Worm (Caenorhabditis elegans): ENCODE data around the gene K11H12.9.
A peak's percentile ranks its signal among the peaks of the same experiment; 100 is the strongest.

K11H12.9 gene

DNA sequence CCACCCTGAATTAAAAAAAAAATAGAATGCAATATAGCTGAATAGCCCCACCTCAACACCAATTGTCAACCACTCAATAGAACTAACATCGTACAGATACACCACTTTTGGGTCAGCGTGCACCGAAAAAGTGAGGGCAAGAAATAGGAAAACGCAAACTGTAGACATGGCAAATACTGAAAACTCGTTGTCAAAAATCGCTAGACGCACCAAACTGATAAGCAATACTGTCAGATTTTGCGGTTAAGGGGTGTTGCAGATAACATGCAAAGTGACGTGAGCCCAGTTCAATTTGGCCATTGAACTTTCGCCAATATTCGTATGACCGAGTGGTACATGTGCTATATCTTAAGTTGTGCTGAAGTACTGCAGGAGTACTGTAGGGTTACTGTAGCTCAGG is 23.8 kb downstream of the K11H12.9 start, which contains the start of gene K11H12.3:
K11H12.3 (minus strand) TSS at position 168 of the 400 bp plus-strand sequence.
- TF ChIP-seq ces-1 (GFP tag; optimal IDR thresholded peaks at IDR 0.05) (no peak), nhr-2 (tag; optimal IDR thresholded peaks at IDR 0.05) (no peak), nhr-76 (tag; optimal IDR thresholded peaks at IDR 0.05) (no peak), ham-2 (GFP tag; optimal IDR thresholded peaks at IDR 0.05) (no peak), drap-1 (GFP tag; optimal IDR thresholded peaks at IDR 0.05) (no peak), lin-32 (GFP tag; optimal IDR thresholded peaks at IDR 0.05) (no peak), unc-62 (GFP tag; optimal IDR thresholded peaks at IDR 0.05) (no peak), cnd-1 (tag; optimal IDR thresholded peaks at IDR 0.05) (no peak), nhr-237 (tag; optimal IDR thresholded peaks at IDR 0.05) (no peak), pha-4 (tag; optimal IDR thresholded peaks at IDR 0.05) (no peak), M03D4.4 (tag; optimal IDR thresholded peaks at IDR 0.05) (no peak), unc-120 (tag; optimal IDR thresholded peaks at IDR 0.05; ENCODE audit: poor library complexity, severe bottlenecking) (no peak), ceh-43 (GFP tag; optimal IDR thresholded peaks at IDR 0.05) (no peak), blmp-1 (tag; optimal IDR thresholded peaks at IDR 0.05) (no peak), mls-2 (tag; optimal IDR thresholded peaks at IDR 0.05) (no peak), mab-5 (tag; optimal IDR thresholded peaks at IDR 0.05) (no peak), sptf-1 (tag; optimal IDR thresholded peaks at IDR 0.05) (no peak), nhr-28 (tag; optimal IDR thresholded peaks at IDR 0.05) (no peak), lin-13 (tag; optimal IDR thresholded peaks at IDR 0.05) (no peak), bed-3 (GFP tag; optimal IDR thresholded peaks at IDR 0.05) (no peak)

DNA sequence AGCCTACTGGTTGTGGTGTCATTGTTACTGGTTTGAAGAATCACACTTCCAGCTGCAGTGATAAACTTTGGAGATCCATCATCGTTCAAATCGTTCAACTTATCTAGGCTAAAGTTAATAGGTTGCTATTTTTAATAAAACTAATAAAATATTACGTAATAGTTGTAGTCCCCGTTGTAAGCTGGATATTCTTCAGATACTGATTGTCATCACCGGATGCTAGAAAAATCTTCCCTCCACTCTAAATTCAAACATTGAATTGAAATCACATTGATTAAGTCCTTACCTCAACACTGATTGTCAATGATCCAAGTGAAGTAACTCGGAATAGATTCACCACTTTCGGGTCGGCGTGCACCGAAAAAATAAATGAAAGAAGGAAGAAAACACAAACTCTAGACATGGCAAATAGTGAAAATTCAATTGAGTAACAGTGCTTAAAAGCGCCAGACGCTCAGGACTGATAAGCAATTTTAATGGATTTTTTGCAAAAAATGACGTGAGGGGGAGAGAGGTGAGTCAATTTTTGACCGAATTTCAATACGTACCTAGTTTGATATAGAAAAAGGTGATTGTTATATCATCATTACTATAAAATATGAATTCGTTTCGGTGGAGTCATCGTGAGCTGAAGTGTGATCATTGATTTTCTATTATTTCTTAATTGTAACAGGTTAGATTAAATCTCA is 26.1 kb downstream of the K11H12.9 start, which contains the start of the genes K11H12.4 and K11H12.10:
K11H12.4 (minus strand) TSS at position 413 of the 689 bp plus-strand sequence.
K11H12.10 (plus strand) TSS at position 605 of the 689 bp plus-strand sequence.
- TF ChIP-seq ceh-39 (tag; optimal IDR thresholded peaks at IDR 0.05) (no peak), ztf-11 (tag; optimal IDR thresholded peaks at IDR 0.05) (no peak), zip-8 (tag; optimal IDR thresholded peaks at IDR 0.05) (peak; percentile 84)

DNA sequence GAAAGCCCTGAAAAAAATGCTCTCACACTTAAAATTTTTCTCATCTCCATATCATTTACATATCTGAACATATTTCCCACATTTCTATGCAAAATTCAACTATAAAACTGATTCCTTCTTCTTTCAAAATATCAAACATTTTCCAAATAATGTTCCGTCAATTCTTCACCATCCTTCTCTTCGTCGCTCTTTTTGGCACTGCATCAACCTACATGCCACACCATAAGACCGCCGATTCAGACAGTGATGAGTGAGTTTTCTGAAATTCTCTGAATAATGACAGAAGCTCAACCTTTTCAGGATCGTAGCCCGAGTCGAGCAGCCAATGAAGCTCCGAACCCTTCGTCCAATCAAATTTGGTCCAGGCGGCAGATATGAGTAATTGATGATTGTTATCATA is 26.8 kb downstream of the K11H12.9 start, which contains the start of gene K11H12.5:
K11H12.5 (plus strand) TSS at position 301 of the 400 bp plus-strand sequence.
- no peak for TF ChIP-seq pha-4 (tag; optimal IDR thresholded peaks at IDR 0.05)
- no peak for TF ChIP-seq flh-1 (GFP tag; optimal IDR thresholded peaks at IDR 0.05)
- TF ChIP-seq elt-1 (tag; optimal IDR thresholded peaks at IDR 0.05; ENCODE audit: borderline replicate concordance, insufficient read depth): no peak
- TF ChIP-seq ceh-83 (GFP tag; optimal IDR thresholded peaks at IDR 0.05): no peak

DNA sequence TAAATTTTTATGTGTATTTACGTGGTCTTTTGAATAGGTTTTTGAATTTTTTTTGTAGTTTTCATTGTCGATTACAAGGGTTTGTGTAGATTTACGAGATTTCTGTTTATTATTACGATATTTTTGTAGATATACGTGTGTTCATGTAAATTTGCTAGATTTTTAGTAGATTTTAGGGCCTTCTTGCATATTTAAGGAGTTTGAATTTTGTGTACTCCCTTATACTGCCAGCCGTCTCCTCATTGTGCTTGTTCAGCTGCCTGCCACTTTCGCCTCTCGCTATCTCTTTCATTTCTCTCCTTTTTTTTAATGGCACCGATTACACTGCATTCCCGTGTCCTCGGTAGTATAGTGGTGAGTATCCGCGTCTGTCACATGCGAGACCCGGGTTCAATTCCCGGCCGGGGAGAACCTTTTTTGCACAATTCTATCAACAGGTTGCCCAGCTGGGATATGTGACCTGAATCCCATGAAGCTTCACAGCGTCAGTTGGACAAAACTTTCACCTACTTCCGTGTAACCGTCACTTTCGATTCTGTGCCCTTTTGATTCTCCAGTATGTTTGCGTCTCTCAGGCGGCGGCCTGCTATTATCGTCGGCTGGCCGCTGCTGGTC is 33.4 kb downstream of the K11H12.9 start:
- TF ChIP-seq lsy-2 (tag; optimal IDR thresholded peaks at IDR 0.05) (peak; percentile 8), ces-1 (GFP tag; optimal IDR thresholded peaks at IDR 0.05) (peak; percentile 11), nhr-2 (tag; optimal IDR thresholded peaks at IDR 0.05) (no peak), ham-2 (GFP tag; optimal IDR thresholded peaks at IDR 0.05) (peak; percentile 79), lin-32 (GFP tag; optimal IDR thresholded peaks at IDR 0.05) (peak; percentile 48), snpc-4 (tag; optimal IDR thresholded peaks at IDR 0.05) (no peak), mls-2 (tag; optimal IDR thresholded peaks at IDR 0.05) (peak; percentile 88), pha-4 (tag; optimal IDR thresholded peaks at IDR 0.05) (no peak), flh-1 (GFP tag; optimal IDR thresholded peaks at IDR 0.05) (peak; percentile 66), unc-39 (tag; optimal IDR thresholded peaks at IDR 0.05) (no peak), mep-1 (tag; optimal IDR thresholded peaks at IDR 0.05) (peak; percentile 50), unc-62 (GFP tag; optimal IDR thresholded peaks at IDR 0.05) (peak; percentile 25), unc-120 (tag; optimal IDR thresholded peaks at IDR 0.05; ENCODE audit: poor library complexity, severe bottlenecking) (peak; percentile 89), bed-3 (GFP tag; optimal IDR thresholded peaks at IDR 0.05) (peak; percentile 60), cnd-1 (tag; optimal IDR thresholded peaks at IDR 0.05) (peak; percentile 88), blmp-1 (tag; optimal IDR thresholded peaks at IDR 0.05) (peak; percentile 89), nhr-12 (tag; optimal IDR thresholded peaks at IDR 0.05) (no peak), tbx-8 (GFP tag; optimal IDR thresholded peaks at IDR 0.05) (peak; percentile 10), hlh-1 (tag; optimal IDR thresholded peaks at IDR 0.05) (peak; percentile 0), ceh-43 (GFP tag; optimal IDR thresholded peaks at IDR 0.05) (peak; percentile 76), M03D4.4 (tag; optimal IDR thresholded peaks at IDR 0.05) (peak; percentile 84), ceh-39 (tag; optimal IDR thresholded peaks at IDR 0.05) (no peak), nhr-76 (tag; optimal IDR thresholded peaks at IDR 0.05) (no peak), drap-1 (GFP tag; optimal IDR thresholded peaks at IDR 0.05) (peak; percentile 81), sem-2 (GFP tag; optimal IDR thresholded peaks at IDR 0.05) (peak; percentile 73), sptf-1 (tag; optimal IDR thresholded peaks at IDR 0.05) (peak; percentile 91), ceh-83 (GFP tag; optimal IDR thresholded peaks at IDR 0.05) (peak; percentile 89)
